Worm (Caenorhabditis elegans): ENCODE results near the gene C44C11.6.
A peak's percentile ranks its signal among the peaks of the same experiment; 100 is the strongest.

Gene C44C11.6

DNA sequence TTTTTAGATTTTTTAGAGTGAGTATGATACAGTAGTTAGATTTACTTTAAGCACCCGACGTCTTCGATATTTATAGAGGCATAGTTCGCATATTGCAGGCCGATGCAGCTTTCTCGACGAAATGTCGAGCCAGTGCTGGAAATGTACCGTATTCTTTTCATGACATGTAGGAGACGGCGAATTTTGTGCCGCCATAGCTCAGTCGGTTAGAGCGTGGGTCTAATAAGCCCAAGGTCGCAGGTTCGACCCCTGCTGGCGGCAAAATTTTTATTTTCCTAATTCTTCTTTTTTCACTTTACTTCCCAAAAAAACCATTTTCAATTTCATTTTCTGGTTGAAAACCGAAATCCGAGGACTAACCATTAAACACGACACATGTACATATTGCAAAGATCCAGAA, 17.7 kb downstream of the C44C11.6 start (continued):
- TF ChIP-seq ceh-62 (tag; optimal IDR thresholded peaks at IDR 0.05) (no peak), lin-13 (GFP tag; optimal IDR thresholded peaks at IDR 0.05) (no peak), duxl-1 (tag; optimal IDR thresholded peaks at IDR 0.05; ENCODE audit: poor library complexity) (peak; percentile 21), madf-9 (GFP tag; conservative IDR thresholded peaks at IDR 0.05) (0 out of 2 replicates have a peak, but pooled peaks have one; percentile 29), nhr-102 (tag; optimal IDR thresholded peaks at IDR 0.05) (no peak), ZK337.2 (GFP tag; IDR thresholded peaks at IDR 0.05) (0 out of 2 replicates have a peak, but pooled peaks have one; percentile 36), Y48G9A.11 (GFP tag; IDR thresholded peaks at IDR 0.05) (peak; percentile 48; the same call in 1 of the 2 replicates)

DNA sequence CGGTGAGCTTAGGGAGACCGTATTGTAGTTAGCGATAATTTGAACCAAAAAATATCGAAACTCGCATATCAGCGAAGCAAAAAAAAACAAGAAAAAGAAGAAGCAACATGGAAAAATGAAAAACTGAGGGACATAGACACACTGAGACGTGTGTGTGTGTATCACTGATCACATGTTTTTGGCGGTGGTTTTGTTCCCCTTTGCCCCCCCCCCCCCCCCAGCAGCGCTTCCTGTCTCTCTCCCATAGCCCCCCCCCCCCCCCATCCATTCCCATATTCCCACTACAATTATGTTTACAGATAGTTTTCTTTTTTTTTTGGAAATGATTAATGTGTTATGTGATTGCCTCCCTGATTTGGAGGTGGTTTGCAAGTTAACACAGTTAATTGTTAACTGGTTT, 24.6 kb downstream of the C44C11.6 start:
- TF ChIP-seq nhr-41 (GFP tag; IDR thresholded peaks at IDR 0.05), result no peak
- peak in 1 of 2 experiments; percentile 16 for TF ChIP-seq hif-1 (tag; optimal IDR thresholded peaks at IDR 0.05)
- peak; percentile 66 for TF ChIP-seq set-16 (GFP tag; IDR thresholded peaks at IDR 0.05)
- no peak for TF ChIP-seq daf-16 (GFP tag; optimal IDR thresholded peaks at IDR 0.05)
- TF ChIP-seq daf-16 (tag; optimal IDR thresholded peaks at IDR 0.05), result no peak

DNA sequence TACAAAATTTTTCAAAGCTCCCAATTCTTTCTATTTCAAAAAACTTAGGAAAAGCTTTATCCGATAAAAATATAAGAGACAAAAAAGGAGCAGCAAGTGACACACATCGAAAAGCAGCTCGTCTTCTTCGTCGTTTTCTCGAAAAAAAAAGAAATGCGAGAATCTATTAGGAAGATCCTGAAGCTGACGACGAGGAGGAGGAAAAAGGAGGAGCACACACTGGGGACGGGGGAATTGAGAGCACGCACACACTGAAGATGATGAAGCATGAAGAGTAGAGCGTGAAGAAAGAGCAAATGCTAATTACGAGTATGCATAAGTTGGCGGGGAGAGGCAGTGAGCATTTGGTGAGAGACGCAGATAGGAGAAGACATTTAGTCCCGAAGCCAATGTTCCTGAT, 29.3 kb downstream of the C44C11.6 start:
- TF ChIP-seq hlh-11 (tag; optimal IDR thresholded peaks at IDR 0.05) (no peak), nhr-41 (GFP tag; IDR thresholded peaks at IDR 0.05) (no peak), ceh-44 (GFP tag; IDR thresholded peaks at IDR 0.05) (no peak), vab-7 (GFP tag; IDR thresholded peaks at IDR 0.05) (peak; percentile 28; the same call in 1 of the 2 replicates), fkh-10 (GFP tag; optimal IDR thresholded peaks at IDR 0.05) (peak; percentile 55), hmg-1.1 (GFP tag; IDR thresholded peaks at IDR 0.05) (0 out of 2 replicates have a peak, but pooled peaks have one; percentile 14), tra-1 (GFP tag; IDR thresholded peaks at IDR 0.05) (no peak), unc-62 (GFP tag; optimal IDR thresholded peaks at IDR 0.05 in 1 of 2) (peak in 1 of 2 experiments; percentile 98), unc-62 (tag; optimal IDR thresholded peaks at IDR 0.05) (no peak), aha-1 (tag) (peak; percentile 92), lsy-2 (tag; optimal IDR thresholded peaks at IDR 0.05) (peak in 1 of 2 experiments; percentile 16), pqm-1 (tag; optimal IDR thresholded peaks at IDR 0.05) (no peak), spr-3 (GFP tag; optimal IDR thresholded peaks at IDR 0.05) (no peak)

DNA sequence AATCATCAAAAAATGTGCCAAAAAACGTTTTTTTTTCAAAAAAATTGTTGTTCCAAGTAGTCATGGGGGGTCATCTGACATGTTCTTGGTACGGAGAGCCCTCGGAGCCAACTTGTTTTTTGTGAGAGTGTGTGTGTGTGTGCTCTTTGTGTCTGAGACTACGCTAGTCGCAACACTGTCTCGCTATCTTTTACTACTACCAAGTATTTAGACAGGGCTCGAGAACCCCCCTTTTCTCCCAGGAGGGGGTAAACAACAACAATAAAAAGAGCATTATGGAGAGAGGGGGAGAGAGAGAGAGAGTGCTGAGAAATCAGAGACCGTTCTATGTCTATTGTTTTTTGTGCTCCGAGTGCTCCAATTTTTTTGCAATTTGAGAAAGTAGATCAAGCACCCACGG, 34.2 kb downstream of the C44C11.6 start:
- TF ChIP-seq nhr-237 (tag; optimal IDR thresholded peaks at IDR 0.05) (no peak), nhr-11 (tag; optimal IDR thresholded peaks at IDR 0.05) (peak; percentile 18), T20F7.1 (GFP tag; optimal IDR thresholded peaks at IDR 0.05) (no peak), nhr-6 (tag; optimal IDR thresholded peaks at IDR 0.05) (peak; percentile 35), nhr-41 (GFP tag; IDR thresholded peaks at IDR 0.05) (no peak), daf-16 (GFP tag; optimal IDR thresholded peaks at IDR 0.05) (peak in 1 of 2 experiments; percentile 65), daf-16 (tag; optimal IDR thresholded peaks at IDR 0.05) (peak; percentile 66), lsy-2 (tag; optimal IDR thresholded peaks at IDR 0.05) (peak in 1 of 2 experiments; percentile 8), lin-15B (tag; optimal IDR thresholded peaks at IDR 0.05) (no peak), mes-2 (tag; optimal IDR thresholded peaks at IDR 0.05; ENCODE audit: poor library complexity, severe bottlenecking) (peak; percentile 33), zip-2 (tag; optimal IDR thresholded peaks at IDR 0.05) (no peak), hlh-30 (tag; optimal IDR thresholded peaks at IDR 0.05; ENCODE audit: insufficient read depth) (peak; percentile 53), D1046.2 (GFP tag; IDR thresholded peaks at IDR 0.05) (no peak), mep-1 (tag; optimal IDR thresholded peaks at IDR 0.05) (peak; percentile 35), mdl-1 (tag; optimal IDR thresholded peaks at IDR 0.05) (peak in 1 of 2 experiments; percentile 23), aly-2 (tag; optimal IDR thresholded peaks at IDR 0.05) (no peak), rbr-2 (tag; optimal IDR thresholded peaks at IDR 0.05) (peak; percentile 42)

All from whole organism, L4 larva.